Worm (Caenorhabditis elegans) whole organism, midembryonic: ENCODE measurements around the gene F16H6.9.

Experiments
- T22C8.4 ChIP-seq: fragments of 200-800 bp; sonication (Bioruptor generic); IDR thresholded peaks from 2 replicates; pipeline ENCODE4 v1.3.6; 2022; ENCODE audit warnings: missing genetic modification characterization, missing compliant biosample characterization
- flt-1 ChIP-seq: fragments of 200-800 bp; sonication (Bioruptor generic); IDR thresholded peaks from 2 replicates; pipeline ENCODE4 v1.3.6; 2022; ENCODE audit warnings: missing genetic modification characterization, missing compliant biosample characterization
- klf-2 ChIP-seq: fragments of 200-800 bp; sonication (Bioruptor generic); conservative IDR thresholded peaks from 2 replicates; pipeline ENCODE4 v1.3.6; 2022; ENCODE audit warnings: missing genetic modification reagents, missing genetic modification characterization, missing compliant biosample characterization
- tab-1 ChIP-seq: fragments of 200-800 bp; sonication (Bioruptor generic); IDR thresholded peaks from 2 replicates; pipeline ENCODE4 v1.3.6; 2022; ENCODE audit warnings: missing genetic modification characterization, missing compliant biosample characterization

DNA sequence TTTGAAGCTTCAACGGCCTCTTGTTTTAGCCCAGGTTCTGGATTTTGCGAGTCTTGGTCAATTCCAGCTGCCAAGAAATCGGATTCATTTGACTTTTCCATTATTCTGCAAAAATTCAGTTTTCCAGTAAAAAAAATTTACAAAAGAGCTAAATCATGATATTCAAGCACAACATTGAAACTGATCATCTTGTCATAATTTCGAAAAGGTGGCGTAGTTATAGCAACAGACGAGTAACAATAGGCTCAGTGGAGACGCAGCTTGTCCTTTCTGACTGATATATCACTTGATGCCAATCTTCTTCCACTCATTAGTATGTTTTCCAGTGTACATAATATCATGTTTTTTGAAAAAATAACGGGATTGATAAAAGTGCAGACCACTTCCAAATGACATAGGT is 51.9 kb downstream of the F16H6.9 start, which contains the start of gene fbxa-213:
- TF ChIP-seq klf-2 (GFP tag; lab: Robert Waterston, UW) (no peak), tab-1 (GFP tag; lab: Robert Waterston, UW) (no peak), flt-1 (GFP tag; lab: Robert Waterston, UW) (no peak), T22C8.4 (GFP tag; lab: Robert Waterston, UW) (no peak)
